Fruit fly (Drosophila melanogaster) whole organism, embryonic: ENCODE results near the gene alpha-Man-IIb.

ENCODE experiments used
- Atf3 ChIP-seq: fragments of 200-800 bp; sonication (Bioruptor generic); optimal IDR thresholded peaks from 3 replicates; lab custom pipeline; 2016; ENCODE audit warnings: missing biosample characterization, missing genetic modification characterization
- Blimp-1 ChIP-seq: fragments of 200-800 bp; sonication (Bioruptor generic); optimal IDR thresholded peaks from 3 replicates; lab custom pipeline; 2018; ENCODE audit warnings: missing biosample characterization, missing genetic modification characterization, mild to moderate bottlenecking, moderate library complexity, missing genetic modification reagents
- CG10543 ChIP-seq: fragments of 200-800 bp; sonication (Bioruptor generic); optimal IDR thresholded peaks from 3 replicates; lab custom pipeline; 2017; ENCODE audit warnings: missing biosample characterization, mild to moderate bottlenecking, missing genetic modification characterization, moderate library complexity
- CG10979 ChIP-seq: fragments of 200-800 bp; sonication (Bioruptor generic); optimal IDR thresholded peaks from 2 replicates; lab custom pipeline; 2018; ENCODE audit warnings: missing biosample characterization, mild to moderate bottlenecking, missing genetic modification characterization, moderate library complexity
- CG12299 ChIP-seq: fragments of 200-800 bp; sonication (Bioruptor generic); optimal IDR thresholded peaks from 2 replicates; lab custom pipeline; 2018; ENCODE audit warnings: missing biosample characterization, mild to moderate bottlenecking, missing genetic modification characterization
- CG16815 ChIP-seq: fragments of 200-800 bp; sonication (Bioruptor generic); optimal IDR thresholded peaks from 3 replicates; lab custom pipeline; 2017; ENCODE audit warnings: missing biosample characterization, mild to moderate bottlenecking, missing genetic modification characterization
- CG17328 ChIP-seq: fragments of 200-800 bp; sonication (Bioruptor generic); IDR thresholded peaks from 2 replicates; pipeline ENCODE4 v1.3.6; 2022; ENCODE audit warnings: missing biosample characterization, missing genetic modification characterization
- CG17568 ChIP-seq: fragments of 200-800 bp; sonication (Bioruptor generic); optimal IDR thresholded peaks from 2 replicates; lab custom pipeline; 2018; ENCODE audit warnings: missing biosample characterization, mild to moderate bottlenecking, missing genetic modification characterization, moderate library complexity
- CG18619 ChIP-seq: fragments of 200-800 bp; sonication (Bioruptor generic); optimal IDR thresholded peaks from 3 replicates; lab custom pipeline; 2017; ENCODE audit warnings: missing biosample characterization, mild to moderate bottlenecking, missing genetic modification characterization
- CG34224 ChIP-seq: fragments of 200-800 bp; sonication (Bioruptor generic); IDR thresholded peaks from 3 replicates; pipeline ENCODE4 v1.3.6; 2022; ENCODE audit warnings: missing biosample characterization, missing genetic modification characterization; ENCODE audit not compliant: partially characterized antibody
- CG43689 ChIP-seq: fragments of 200-800 bp; sonication (Bioruptor generic); IDR thresholded peaks from 2 replicates; pipeline ENCODE4 v1.3.6; 2022; ENCODE audit warnings: missing biosample characterization, missing genetic modification characterization
- CG4404 ChIP-seq: fragments of 200-800 bp; sonication (Bioruptor generic); IDR thresholded peaks from 2 replicates; pipeline ENCODE4 v1.3.6; 2022; ENCODE audit warnings: missing biosample characterization, missing genetic modification characterization
- CG4820 ChIP-seq: fragments of 200-800 bp; sonication (Bioruptor generic); optimal IDR thresholded peaks from 3 replicates; lab custom pipeline; 2016; ENCODE audit warnings: missing biosample characterization, missing genetic modification characterization
- CG7556 ChIP-seq: fragments of 200-800 bp; sonication (Bioruptor generic); optimal IDR thresholded peaks from 2 replicates; lab custom pipeline; 2017; ENCODE audit warnings: missing biosample characterization, mild to moderate bottlenecking, missing genetic modification characterization
- CG7839 ChIP-seq: fragments of 200-800 bp; sonication (Bioruptor generic); optimal IDR thresholded peaks from 3 replicates; lab custom pipeline; 2018; ENCODE audit warnings: missing biosample characterization, mild to moderate bottlenecking, missing genetic modification characterization, moderate library complexity
- CG7987 ChIP-seq: fragments of 200-800 bp; sonication (Bioruptor generic); optimal IDR thresholded peaks from 2 replicates; lab custom pipeline; 2018; ENCODE audit warnings: missing biosample characterization, mild to moderate bottlenecking, missing genetic modification characterization, moderate library complexity
- D19A ChIP-seq: fragments of 200-800 bp; optimal IDR thresholded peaks from 3 replicates; lab custom pipeline; 2019; ENCODE audit warnings: missing biosample characterization, mild to moderate bottlenecking, missing genetic modification characterization, moderate library complexity
- ERR ChIP-seq: fragments of 200-800 bp; sonication (Bioruptor generic); optimal IDR thresholded peaks from 2 replicates; lab custom pipeline; 2016; ENCODE audit warnings: missing biosample characterization, missing genetic modification characterization
- Ets97D ChIP-seq: fragments of 200-800 bp; sonication (Bioruptor generic); optimal IDR thresholded peaks from 3 replicates; lab custom pipeline; 2016; ENCODE audit warnings: missing biosample characterization, missing genetic modification characterization
- Gug ChIP-seq: fragments of 200-800 bp; sonication (Bioruptor generic); IDR thresholded peaks from 4 replicates; pipeline ENCODE4 v1.3.6; 2022; ENCODE audit warnings: missing biosample characterization, missing genetic modification characterization
- Hmx ChIP-seq: fragments of 200-800 bp; sonication (Bioruptor generic); optimal IDR thresholded peaks from 2 replicates; lab custom pipeline; 2016; ENCODE audit warnings: missing biosample characterization, missing genetic modification characterization
- Hr3 ChIP-seq: fragments of 200-800 bp; sonication (Bioruptor generic); optimal IDR thresholded peaks from 3 replicates; lab custom pipeline; 2016; ENCODE audit warnings: missing biosample characterization, missing genetic modification characterization
- MTF-1 ChIP-seq: fragments of 200-800 bp; sonication (Bioruptor generic); optimal IDR thresholded peaks from 2 replicates; lab custom pipeline; 2018; ENCODE audit warnings: missing biosample characterization, mild to moderate bottlenecking, missing genetic modification characterization, borderline replicate concordance
- Meics ChIP-seq: fragments of 200-800 bp; sonication (Bioruptor generic); optimal IDR thresholded peaks from 2 replicates; lab custom pipeline; 2017; ENCODE audit warnings: missing biosample characterization, mild to moderate bottlenecking, missing genetic modification characterization
- NC2β ChIP-seq: fragments of 200-800 bp; sonication (Bioruptor generic); optimal IDR thresholded peaks from 2 replicates; lab custom pipeline; 2016; ENCODE audit warnings: missing biosample characterization, missing genetic modification characterization
- Nf-YA ChIP-seq: fragments of 200-800 bp; sonication (Bioruptor generic); IDR thresholded peaks from 2 replicates; pipeline ENCODE4 v1.3.6; 2022; ENCODE audit warnings: missing biosample characterization, missing genetic modification characterization
- Nf-YB ChIP-seq: fragments of 200-800 bp; sonication (Bioruptor generic); optimal IDR thresholded peaks from 3 replicates; lab custom pipeline; 2019; ENCODE audit warnings: missing biosample characterization, mild to moderate bottlenecking, missing genetic modification characterization, moderate library complexity
- PHDP ChIP-seq: fragments of 200-800 bp; sonication (Bioruptor generic); optimal IDR thresholded peaks from 3 replicates; lab custom pipeline; 2018; ENCODE audit warnings: missing biosample characterization, mild to moderate bottlenecking, missing genetic modification characterization, moderate library complexity
- Ptx1 ChIP-seq: fragments of 200-800 bp; sonication (Bioruptor generic); IDR thresholded peaks from 2 replicates; pipeline ENCODE4 v1.3.6; 2022; ENCODE audit warnings: missing biosample characterization, missing genetic modification characterization
- Sox100B ChIP-seq: fragments of 200-800 bp; sonication (Bioruptor generic); optimal IDR thresholded peaks from 3 replicates; lab custom pipeline; 2018; ENCODE audit warnings: missing biosample characterization, mild to moderate bottlenecking, missing genetic modification characterization
- abd-A ChIP-seq: fragments of 200-800 bp; sonication (Bioruptor generic); optimal IDR thresholded peaks from 3 replicates; lab custom pipeline; 2019; ENCODE audit warnings: missing biosample characterization, mild to moderate bottlenecking, missing genetic modification characterization, moderate library complexity
- cad ChIP-seq: fragments of >200 bp; optimal IDR thresholded peaks from 2 replicates; lab custom pipeline; 2017; ENCODE audit warnings: missing biosample characterization, missing genetic modification characterization
- croc ChIP-seq: fragments of 200-800 bp; sonication (Bioruptor generic); conservative IDR thresholded peaks from 3 replicates; pipeline ENCODE4 v1.3.6; 2022; ENCODE audit warnings: missing biosample characterization, missing genetic modification characterization
- da ChIP-seq: fragments of 200-800 bp; sonication (Bioruptor generic); optimal IDR thresholded peaks from 2 replicates; lab custom pipeline; 2016; ENCODE audit warnings: missing biosample characterization, missing genetic modification characterization
- dysf ChIP-seq: fragments of 200-800 bp; sonication (Bioruptor generic); IDR thresholded peaks from 3 replicates; pipeline ENCODE4 v1.3.6; 2022; ENCODE audit warnings: missing biosample characterization, missing genetic modification characterization
- emc ChIP-seq: fragments of 200-800 bp; sonication (Bioruptor generic); optimal IDR thresholded peaks from 2 replicates; lab custom pipeline; 2016; ENCODE audit warnings: missing biosample characterization, missing genetic modification characterization
- gt ChIP-seq: fragments of 200-800 bp; sonication (Bioruptor generic); IDR thresholded peaks from 2 replicates; pipeline ENCODE4 v1.3.6; 2022; ENCODE audit warnings: missing biosample characterization, missing genetic modification characterization
- hb ChIP-seq: fragments of 200-800 bp; sonication (Bioruptor generic); IDR thresholded peaks from 3 replicates; pipeline ENCODE4 v1.3.6; 2022; ENCODE audit warnings: missing biosample characterization, missing genetic modification characterization; ENCODE audit not compliant: partially characterized antibody
- knrl ChIP-seq: fragments of 200-800 bp; sonication (Bioruptor generic); IDR thresholded peaks from 3 replicates; pipeline ENCODE4 v1.3.6; 2022; ENCODE audit warnings: missing biosample characterization, missing genetic modification characterization; ENCODE audit not compliant: partially characterized antibody
- mam ChIP-seq: fragments of 200-800 bp; sonication (Bioruptor generic); optimal IDR thresholded peaks from 3 replicates; lab custom pipeline; 2016; ENCODE audit warnings: missing biosample characterization, missing genetic modification characterization
- mirr ChIP-seq: fragments of 200-800 bp; sonication (Bioruptor generic); optimal IDR thresholded peaks from 3 replicates; lab custom pipeline; 2018; ENCODE audit warnings: missing biosample characterization, mild to moderate bottlenecking, missing genetic modification characterization
- mld ChIP-seq: fragments of 200-800 bp; sonication (Bioruptor generic); IDR thresholded peaks from 3 replicates; pipeline ENCODE4 v1.3.6; 2022; ENCODE audit warnings: missing biosample characterization, missing genetic modification characterization; ENCODE audit not compliant: partially characterized antibody
- nerfin-2 ChIP-seq: fragments of 200-800 bp; sonication (Bioruptor generic); IDR thresholded peaks from 2 replicates; pipeline ENCODE4 v1.3.6; 2022; ENCODE audit warnings: missing biosample characterization, missing genetic modification characterization; ENCODE audit not compliant: partially characterized antibody
- pan ChIP-seq, 4 experiments: fragments of >200 bp in 3 of 4; fragments of 200-800 bp in 1 of 4; sonication (Bioruptor generic) in 1 of 4; optimal IDR thresholded peaks in 3 of 4; IDR thresholded peaks in 1 of 4; 2 replicates each; pipeline versions ENCODE4 v1.3.6 to Lab custom; 2017 to 2022; ENCODE audit warnings: missing biosample characterization in 2 of 4, missing genetic modification characterization in 2 of 4, mixed read lengths in 1 of 4
- pzg ChIP-seq: fragments of 200-800 bp; sonication (Bioruptor generic); optimal IDR thresholded peaks from 3 replicates; lab custom pipeline; 2018; ENCODE audit warnings: missing biosample characterization, mild to moderate bottlenecking, missing genetic modification characterization, moderate library complexity
- sima ChIP-seq: fragments of 200-800 bp; sonication (Bioruptor generic); optimal IDR thresholded peaks from 2 replicates; lab custom pipeline; 2016; ENCODE audit warnings: missing biosample characterization, missing genetic modification characterization
- stwl ChIP-seq: fragments of 200-800 bp; sonication (Bioruptor generic); optimal IDR thresholded peaks from 3 replicates; lab custom pipeline; 2018; ENCODE audit warnings: missing biosample characterization, mild to moderate bottlenecking, missing genetic modification characterization, moderate library complexity
- twi ChIP-seq: fragments of 200-800 bp; optimal IDR thresholded peaks from 2 replicates; lab custom pipeline; 2019; ENCODE audit warnings: missing biosample characterization, mild to moderate bottlenecking, missing genetic modification characterization, moderate library complexity
- wek ChIP-seq: fragments of 200-800 bp; sonication (Bioruptor generic); optimal IDR thresholded peaks from 3 replicates; lab custom pipeline; 2018; ENCODE audit warnings: missing biosample characterization, mild to moderate bottlenecking, missing genetic modification characterization, moderate library complexity
- zfh1 ChIP-seq: fragments of 200-800 bp; sonication (Bioruptor generic); IDR thresholded peaks from 3 replicates; pipeline ENCODE4 v1.3.6; 2022; ENCODE audit warnings: missing biosample characterization, missing genetic modification characterization

alpha-Man-IIb gene

DNA sequence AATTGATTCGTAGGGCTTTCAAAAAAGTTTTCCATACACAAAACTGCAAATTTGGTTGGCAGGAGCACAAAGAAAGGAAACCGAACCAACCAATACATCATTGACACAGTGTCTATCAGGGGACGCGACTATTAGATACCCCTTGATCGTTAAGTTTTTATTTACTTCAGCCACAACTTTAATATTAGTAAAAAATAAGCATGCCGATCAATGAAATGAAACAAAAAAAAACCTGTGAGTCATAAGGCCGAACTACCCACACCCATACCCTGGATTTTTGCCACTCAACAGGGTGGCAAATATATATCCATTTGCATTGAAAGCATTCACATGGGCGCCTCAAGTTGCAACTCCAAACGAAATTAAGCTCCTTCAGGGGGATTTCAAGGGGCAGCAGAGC is 12.2 kb downstream of the alpha-Man-IIb start (continued):
- TF ChIP-seq stwl (tag; lab: Kevin White, UChicago) (no peak), sima (GFP tag; lab: Kevin White, UChicago) (no peak), croc (GFP tag; lab: Robert Waterston, UW) (no peak), D19A (tag; lab: Kevin White, UChicago) (no peak), CG7839 (no peak), CG10543 (no peak), CG17568 (no peak), CG18619 (GFP tag; lab: Kevin White, UChicago) (no peak), MTF-1 (no peak), cad (GFP tag; lab: Kevin White, UChicago) (no peak), CG4820 (GFP tag; lab: Kevin White, UChicago) (peak; percentile 17), gt (GFP tag; lab: Robert Waterston, UW) (no peak), CG4404 (GFP tag; lab: Robert Waterston, UW) (peak; percentile 48), NC2β (no peak), hb (GFP tag; lab: Robert Waterston, UW) (no peak), CG43689 (no peak), emc (no peak), wek (no peak), twi (tag; lab: Kevin White, UChicago) (no peak), abd-A (no peak), ERR (GFP tag; lab: Kevin White, UChicago) (no peak), Ets97D (GFP tag; lab: Kevin White, UChicago) (no peak), Meics (no peak), dysf (GFP tag; lab: Robert Waterston, UW) (peak; percentile 44; the same call in 1 of the 3 replicates), CG17328 (GFP tag; lab: Robert Waterston, UW) (peak; percentile 56), CG7556 (no peak), Atf3 (no peak), mam (GFP tag; lab: Kevin White, UChicago) (no peak), Hmx (no peak), pzg (GFP tag; lab: Kevin White, UChicago) (no peak), CG16815 (GFP tag; lab: Kevin White, UChicago) (no peak), CG7987 (GFP tag; lab: Kevin White, UChicago) (no peak), PHDP (tag; lab: Kevin White, UChicago) (no peak), zfh1 (GFP tag; lab: Robert Waterston, UW) (peak; percentile 65; the same call in 1 of the 3 replicates), Hr3 (GFP tag; lab: Kevin White, UChicago) (no peak), pan (optimal IDR thresholded peaks at IDR 0.05; lab: Kevin White, UChicago) (no peak), pan (GFP tag; optimal IDR thresholded peaks at IDR 0.05 in 1 of 2, IDR thresholded peaks at IDR 0.05 in 1 of 2) (peak in 1 of 2 experiments; percentile 35), Ptx1 (GFP tag; lab: Robert Waterston, UW) (0 out of 2 replicates have a peak, but pooled peaks have one; percentile 22), CG12299 (tag; lab: Kevin White, UChicago) (no peak), CG34224 (GFP tag; lab: Robert Waterston, UW) (no peak), da (GFP tag; lab: Kevin White, UChicago) (no peak), knrl (GFP tag; lab: Robert Waterston, UW) (no peak), nerfin-2 (no peak), mirr (no peak), CG10979 (peak; percentile 1), Gug (peak; percentile 19; the same call in 1 of the 4 replicates), mld (GFP tag; lab: Robert Waterston, UW) (no peak), Blimp-1 (GFP tag; lab: Kevin White, UChicago) (no peak), Sox100B (GFP tag; lab: Kevin White, UChicago) (no peak), Nf-YB (GFP tag; lab: Kevin White, UChicago) (no peak), Nf-YA (GFP tag; lab: Robert Waterston, UW) (no peak)
